Worm (Caenorhabditis elegans) whole organism, midembryonic: Measurements from ENCODE around the gene hpl-2.

Source experiments
- flt-1 ChIP-seq: fragments of 200-800 bp; sonication (Bioruptor generic); IDR thresholded peaks from 2 replicates; pipeline ENCODE4 v1.3.6; 2022; ENCODE audit warnings: missing genetic modification characterization, missing compliant biosample characterization
- klf-2 ChIP-seq: fragments of 200-800 bp; sonication (Bioruptor generic); conservative IDR thresholded peaks from 2 replicates; pipeline ENCODE4 v1.3.6; 2022; ENCODE audit warnings: missing genetic modification reagents, missing genetic modification characterization, missing compliant biosample characterization
- med-1 ChIP-seq: sonication (generic microtip); optimal IDR thresholded peaks from 2 replicates; lab custom pipeline; 2017; ENCODE audit warnings: missing genetic modification characterization, mild to moderate bottlenecking, missing compliant biosample characterization, antibody characterized with exemption, missing genetic modification reagents; ENCODE audit not compliant: insufficient read depth

DNA sequence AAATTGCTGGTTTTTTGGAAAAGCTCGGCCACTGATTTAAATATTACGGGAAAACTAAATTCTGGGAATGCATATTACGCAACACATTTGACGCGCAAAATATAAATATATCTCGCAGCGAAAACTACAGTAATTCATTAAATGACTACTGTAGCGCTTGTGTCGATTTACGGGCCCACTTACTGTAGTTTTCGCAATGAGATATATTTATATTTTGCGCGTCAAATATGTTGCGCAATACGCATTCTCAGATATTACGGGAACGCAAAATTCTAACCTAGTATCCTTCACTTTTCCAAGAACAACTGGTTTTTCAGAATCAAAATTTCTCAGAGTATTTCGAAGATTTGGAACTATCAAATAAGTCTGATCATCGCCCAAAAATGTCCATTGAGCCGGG is 45.7 kb downstream of the hpl-2 start:
- TF ChIP-seq klf-2 (GFP tag; lab: Robert Waterston, UW) = no peak
- no peak for TF ChIP-seq flt-1 (GFP tag; lab: Robert Waterston, UW)
- no peak for TF ChIP-seq med-1 (GFP tag; lab: Kevin White, UChicago)
